Fruit fly (Drosophila melanogaster): Measurements from ENCODE around the gene CG31099.

The CG31099 gene

DNA sequence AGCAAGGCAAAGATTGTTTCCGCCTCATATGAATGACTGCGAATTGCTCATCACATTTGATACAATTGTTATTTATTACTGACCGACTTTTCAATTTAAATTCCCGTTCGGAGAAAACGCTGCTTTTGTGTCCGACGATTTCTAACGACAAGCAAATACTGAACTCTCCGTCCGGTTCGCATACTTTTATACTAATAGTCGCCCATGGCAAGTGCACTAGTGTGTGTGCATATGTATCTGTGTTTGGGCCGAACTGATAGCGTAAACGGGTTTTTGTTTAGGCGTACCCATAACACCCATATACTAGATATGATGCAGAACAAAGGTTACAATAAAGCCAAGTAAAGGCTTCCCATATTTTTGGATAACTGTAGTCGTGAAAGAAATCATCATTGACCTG, 2.5 kb downstream of the CG31099 start, which contains the start of gene CG10550:
Gene CG10550 (minus strand): TSS at position 164 of the 400 bp plus-strand sequence.
- TF ChIP-seq CG17801 (GFP tag; optimal IDR thresholded peaks at IDR 0.05; ENCODE audit: partially characterized antibody) = no peak

DNA sequence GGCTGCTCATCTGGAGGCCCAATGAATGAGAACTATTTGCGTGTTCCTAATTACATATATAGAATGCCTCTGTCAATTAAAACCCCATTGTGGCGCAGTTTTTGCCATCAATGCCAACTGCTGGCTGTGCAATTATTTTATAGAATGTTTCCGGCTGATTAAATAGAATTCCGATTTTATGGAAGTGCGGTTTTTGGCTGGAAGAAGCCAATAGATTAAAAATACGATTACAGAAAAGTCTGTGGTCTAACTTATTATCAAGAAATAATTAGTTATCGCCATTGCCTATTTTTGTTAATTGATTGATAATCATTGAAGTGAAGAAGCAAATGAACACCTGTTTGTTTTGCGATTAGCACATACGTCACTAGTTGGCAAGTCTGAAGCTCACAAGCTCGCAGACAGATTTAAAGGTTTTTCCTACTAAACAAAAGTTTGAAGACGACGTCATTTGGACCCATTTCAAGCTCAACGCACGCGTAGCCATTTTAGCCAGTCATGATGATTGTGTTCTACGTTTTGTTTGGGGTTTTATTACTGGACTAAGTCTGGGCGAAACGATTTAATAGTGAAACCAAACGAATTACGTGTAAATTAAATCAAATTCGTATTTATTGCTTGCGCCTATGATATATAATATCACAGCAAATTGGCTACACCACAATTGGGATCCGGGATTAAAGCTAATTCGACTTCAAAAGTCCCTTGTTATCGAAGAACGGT, 4.8 kb downstream of the CG31099 start:
- TF ChIP-seq CG17801 (GFP tag; optimal IDR thresholded peaks at IDR 0.05; ENCODE audit: partially characterized antibody) = no peak

DNA sequence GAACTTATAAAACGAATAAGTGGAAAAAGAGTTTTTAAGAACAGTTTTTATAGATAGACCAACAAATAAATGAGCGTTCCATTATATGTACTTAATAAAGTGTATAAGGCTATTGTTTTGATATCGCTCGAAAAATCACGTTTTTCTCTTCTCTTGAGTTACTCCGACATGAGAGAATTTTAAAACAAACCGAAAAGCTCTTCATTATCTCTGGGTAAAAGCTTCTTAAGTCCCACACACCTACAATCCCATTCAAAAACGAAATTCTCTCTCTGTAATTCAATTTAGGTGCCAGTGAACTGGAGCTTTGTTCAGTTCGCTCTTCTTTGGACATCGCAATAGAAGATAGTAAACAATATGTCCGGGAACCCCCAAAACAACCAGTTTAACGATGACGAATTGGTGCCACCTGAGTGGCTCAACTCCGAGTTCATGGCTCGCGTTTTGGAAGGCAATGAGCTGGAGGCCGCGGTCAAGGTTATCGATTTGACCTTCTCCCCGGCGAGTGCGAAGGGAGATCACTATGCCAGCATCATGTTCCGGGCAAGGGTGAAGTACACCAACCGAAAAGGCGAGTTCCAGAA, 6.8 kb downstream of the CG31099 start, which contains the start of gene CG31436:
Gene CG31436 (plus strand): TSS at position 281 of the 584 bp plus-strand sequence.
- peak; percentile 3 for TF ChIP-seq CG17801 (GFP tag; optimal IDR thresholded peaks at IDR 0.05; ENCODE audit: partially characterized antibody)

DNA sequence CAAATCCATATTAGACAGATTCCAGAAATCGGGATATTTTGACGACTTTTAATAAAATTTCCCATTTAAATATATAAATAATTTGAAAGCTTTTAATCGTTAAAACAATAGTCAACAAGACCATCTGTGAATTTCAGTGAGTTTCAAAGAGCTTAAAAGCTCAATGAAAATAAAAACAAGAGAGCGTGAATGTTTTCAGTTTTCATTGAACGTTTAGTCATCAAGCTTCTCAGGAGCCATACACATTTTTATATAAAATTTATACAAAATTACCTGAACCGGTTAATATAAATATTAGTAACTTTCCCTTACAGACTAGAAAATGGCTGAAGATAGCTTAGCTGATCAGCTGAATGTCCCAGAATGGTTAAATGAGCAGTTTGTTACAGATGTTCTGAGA, 8.5 kb downstream of the CG31099 start, which contains the start of gene CG31370:
Gene CG31370 (plus strand): TSS at position 226 of the 400 bp plus-strand sequence.
- no peak for TF ChIP-seq CG17801 (GFP tag; optimal IDR thresholded peaks at IDR 0.05; ENCODE audit: partially characterized antibody)

DNA sequence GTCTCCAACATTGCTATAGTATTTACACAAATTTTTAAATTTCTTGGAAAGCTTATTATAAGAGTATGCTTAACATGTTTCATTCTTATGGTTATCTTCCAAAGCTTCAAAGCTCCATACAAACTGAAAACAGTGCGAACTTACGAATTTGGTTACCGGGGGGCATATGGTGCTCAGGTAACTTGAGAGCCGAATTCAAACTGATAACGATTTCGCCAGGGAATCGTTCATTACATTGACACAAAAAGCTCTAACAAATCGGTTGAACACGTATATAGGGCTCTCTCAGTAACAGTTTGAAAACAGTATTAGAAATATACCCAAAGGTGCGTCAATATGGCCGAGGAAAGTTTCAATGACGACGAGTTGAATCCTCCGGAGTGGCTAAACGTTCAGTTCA, 10.2 kb downstream of the CG31099 start, which contains the start of gene CG13659:
Gene CG13659 (plus strand): TSS at position 317 of the 400 bp plus-strand sequence.
- TF ChIP-seq CG17801 (GFP tag; optimal IDR thresholded peaks at IDR 0.05; ENCODE audit: partially characterized antibody) = no peak

DNA sequence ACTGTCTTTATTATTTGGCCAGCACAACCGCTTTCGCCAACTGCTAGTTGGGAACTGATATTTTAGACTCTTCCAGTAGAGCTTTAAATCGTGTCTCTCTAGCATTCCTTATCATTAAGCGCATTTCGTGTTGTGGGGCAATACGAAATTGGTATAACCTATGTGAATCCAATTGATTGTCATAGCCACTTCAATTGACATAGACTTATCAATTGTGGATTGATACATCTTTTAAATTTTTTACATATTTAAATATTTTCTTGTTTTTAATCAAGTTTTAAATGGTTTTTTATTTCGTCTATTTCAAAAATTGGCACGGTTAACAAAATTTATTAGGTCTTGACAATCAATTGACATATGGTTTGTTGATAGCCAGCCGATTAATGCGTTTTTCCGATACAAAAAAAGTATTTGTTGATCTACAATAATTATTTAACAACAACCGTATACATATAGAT, 11.2 kb downstream of the CG31099 start, which contains the start of gene CG31288:
Gene CG31288 (minus strand): TSS at position 51 of the 458 bp plus-strand sequence.
- TF ChIP-seq CG17801 (GFP tag; optimal IDR thresholded peaks at IDR 0.05; ENCODE audit: partially characterized antibody) = no peak

DNA sequence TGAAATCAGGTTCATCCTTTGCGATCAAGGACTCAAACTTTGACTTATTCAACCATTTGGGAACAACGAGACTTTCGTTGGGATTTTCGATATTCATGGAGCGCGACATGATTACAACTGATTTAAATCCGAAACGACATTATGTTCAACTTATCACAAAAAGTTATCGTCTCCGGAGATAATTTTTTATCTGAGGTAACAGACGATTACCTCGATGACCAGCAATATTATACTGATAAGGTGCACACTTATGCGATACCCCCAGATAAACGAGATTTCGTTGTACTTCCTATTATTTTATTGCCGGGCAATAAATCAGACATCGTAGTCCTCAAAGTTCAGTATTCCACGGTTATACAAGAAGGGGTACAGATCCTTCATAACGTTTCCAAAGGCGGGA, 13.1 kb downstream of the CG31099 start, which contains the start of gene CG31097:
Gene CG31097 (minus strand): TSS at position 101 of the 400 bp plus-strand sequence.
- TF ChIP-seq CG17801 (GFP tag; optimal IDR thresholded peaks at IDR 0.05; ENCODE audit: partially characterized antibody) = no peak

DNA sequence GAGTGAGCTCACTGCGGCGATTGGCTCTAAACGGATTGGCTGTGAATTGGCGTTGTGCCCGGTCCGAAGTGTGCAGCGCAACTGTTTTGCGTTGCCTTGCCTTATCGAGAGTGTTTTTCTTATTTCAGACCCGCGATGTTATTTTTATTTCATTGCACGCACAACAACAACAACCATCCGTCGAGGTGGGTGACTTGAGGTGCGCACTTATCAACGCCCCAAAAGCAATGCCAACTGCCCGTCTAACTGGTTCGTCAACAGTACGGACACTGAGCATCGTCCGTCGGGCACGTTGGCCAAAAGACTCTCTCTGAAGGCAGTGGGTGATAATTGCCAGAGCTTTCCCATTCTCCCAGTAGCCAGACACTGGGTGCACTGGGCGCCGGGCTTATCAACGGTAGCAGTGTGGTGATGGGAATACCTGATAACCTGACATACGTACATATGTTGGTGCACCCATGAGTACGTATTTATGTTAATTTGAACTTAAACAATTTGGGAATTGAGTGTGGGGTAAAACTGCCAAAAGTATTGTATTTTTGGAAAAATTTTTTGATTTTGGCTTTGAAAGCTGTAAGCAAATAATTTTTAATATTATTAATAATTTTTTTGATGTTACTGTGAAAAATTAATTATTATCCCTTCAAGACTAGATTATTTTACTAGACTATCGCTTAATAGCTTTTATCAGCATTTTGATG, 15.3 kb downstream of the CG31099 start, which contains the start of gene CG31102:
Gene CG31102 (minus strand): TSS at position 275 of the 701 bp plus-strand sequence.
- TF ChIP-seq CG17801 (GFP tag; optimal IDR thresholded peaks at IDR 0.05; ENCODE audit: partially characterized antibody) = no peak

DNA sequence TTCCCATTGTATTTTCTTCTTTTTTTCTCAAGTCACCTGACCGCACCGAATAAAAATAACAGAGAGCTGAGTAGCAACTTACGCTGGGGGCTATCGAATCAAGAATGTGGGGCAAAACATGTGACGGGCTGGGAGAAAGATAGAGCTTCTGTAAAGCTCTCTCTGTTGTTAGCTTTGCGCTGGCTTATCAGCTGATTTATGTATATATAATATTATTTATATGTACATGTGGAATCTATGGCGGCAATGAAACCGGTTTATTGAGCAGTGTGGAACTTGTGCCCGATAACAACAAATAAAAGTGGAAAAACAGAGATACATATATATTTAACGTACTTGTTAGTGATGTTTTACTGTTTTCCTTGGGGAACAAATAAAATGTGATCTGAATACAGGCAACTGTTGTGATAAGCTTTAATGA, 17.9 kb downstream of the CG31099 start, which contains the start of gene CG31098:
Gene CG31098 (minus strand): TSS at position 114 of the 421 bp plus-strand sequence.
- peak; percentile 90 for TF ChIP-seq CG17801 (GFP tag; optimal IDR thresholded peaks at IDR 0.05; ENCODE audit: partially characterized antibody)

DNA sequence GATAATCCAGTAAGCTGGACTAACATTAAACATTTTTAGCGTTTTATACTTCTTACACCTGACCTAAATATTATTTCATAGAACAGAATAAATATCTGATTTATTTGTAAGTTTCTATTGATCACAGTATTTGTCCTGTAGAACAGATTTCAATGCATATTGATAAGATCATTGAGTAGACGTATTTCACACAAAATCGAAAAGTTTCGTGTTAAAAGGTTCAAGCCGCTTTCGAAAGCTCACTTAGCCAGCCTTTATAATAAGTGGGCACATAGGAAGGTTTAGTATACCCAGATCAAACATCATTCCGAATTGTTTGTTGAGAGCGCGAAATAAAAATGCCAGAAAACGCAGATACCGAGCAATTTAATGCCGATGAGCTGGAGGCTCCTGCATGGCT, 21.2 kb downstream of the CG31099 start, which contains the start of gene CG11893:
Gene CG11893 (plus strand): TSS at position 301 of the 400 bp plus-strand sequence.
- TF ChIP-seq CG17801 (GFP tag; optimal IDR thresholded peaks at IDR 0.05; ENCODE audit: partially characterized antibody) = no peak

DNA sequence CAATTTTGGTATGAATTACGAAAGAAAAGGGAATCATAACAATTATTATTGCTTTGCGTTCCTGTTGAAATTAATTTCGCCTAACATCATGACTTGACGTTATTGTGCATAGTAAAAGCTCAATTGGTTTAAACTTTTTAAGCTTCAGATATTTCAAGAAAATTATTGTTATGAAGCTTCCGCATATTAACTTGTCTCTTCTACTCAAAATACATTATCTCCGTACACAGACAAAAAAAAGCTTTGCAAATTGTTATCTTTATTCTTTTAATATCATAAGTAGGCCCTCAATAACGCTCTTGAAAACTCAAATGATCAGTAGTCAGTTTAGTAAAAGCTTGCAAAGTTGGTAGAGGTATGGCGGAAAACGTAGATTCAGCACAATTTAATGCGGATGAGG, 23.6 kb downstream of the CG31099 start, which contains the start of gene CG13658:
Gene CG13658 (plus strand): TSS at position 347 of the 400 bp plus-strand sequence.
- TF ChIP-seq CG17801 (GFP tag; optimal IDR thresholded peaks at IDR 0.05; ENCODE audit: partially characterized antibody) = peak; percentile 40

DNA sequence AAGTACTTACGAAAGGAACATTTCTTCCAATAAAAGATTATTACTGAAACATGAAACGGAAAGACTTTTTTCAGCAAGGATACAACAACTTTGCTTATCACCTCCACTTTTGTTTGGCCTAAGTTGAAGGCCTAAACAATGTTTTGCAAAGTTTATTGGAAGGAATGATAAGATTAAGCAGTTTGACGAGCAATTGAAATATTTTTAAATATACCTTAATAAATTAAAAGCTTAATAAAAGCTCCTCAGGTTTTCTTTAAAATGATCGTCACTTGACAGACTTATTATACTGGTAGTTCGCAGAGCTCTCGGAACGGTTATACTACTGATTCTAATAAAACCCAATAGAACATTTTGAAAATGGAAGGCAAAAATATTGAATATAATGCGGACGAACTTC, 25.6 kb downstream of the CG31099 start, which contains the start of gene CG31104:
Gene CG31104 (plus strand): TSS at position 301 of the 400 bp plus-strand sequence.
- TF ChIP-seq CG17801 (GFP tag; optimal IDR thresholded peaks at IDR 0.05; ENCODE audit: partially characterized antibody) = no peak

DNA sequence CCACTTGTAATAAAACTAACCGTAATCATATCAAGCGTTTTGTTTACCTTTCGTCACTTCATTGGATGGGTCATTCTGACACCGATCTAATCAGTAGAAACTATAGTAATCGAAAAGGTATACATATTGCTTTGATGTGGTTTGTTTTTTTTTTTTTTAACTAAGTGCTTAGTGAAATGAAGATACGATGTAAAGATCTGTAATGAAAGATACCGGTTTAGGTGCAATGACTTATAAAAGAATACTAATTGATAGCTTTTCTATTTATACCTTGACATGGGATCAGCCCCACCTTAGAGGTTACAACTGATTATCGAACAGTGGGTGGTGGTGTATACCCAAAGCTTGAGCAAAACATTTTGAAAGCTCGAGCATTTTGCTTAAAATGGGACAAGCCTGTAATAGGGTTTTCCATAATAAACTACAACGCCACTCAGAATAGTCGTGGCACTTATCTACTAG, 27.5 kb downstream of the CG31099 start, which contains the start of gene CG31300:
Gene CG31300 (plus strand): TSS at position 412 of the 462 bp plus-strand sequence.
- TF ChIP-seq CG17801 (GFP tag; optimal IDR thresholded peaks at IDR 0.05; ENCODE audit: partially characterized antibody) = no peak

DNA sequence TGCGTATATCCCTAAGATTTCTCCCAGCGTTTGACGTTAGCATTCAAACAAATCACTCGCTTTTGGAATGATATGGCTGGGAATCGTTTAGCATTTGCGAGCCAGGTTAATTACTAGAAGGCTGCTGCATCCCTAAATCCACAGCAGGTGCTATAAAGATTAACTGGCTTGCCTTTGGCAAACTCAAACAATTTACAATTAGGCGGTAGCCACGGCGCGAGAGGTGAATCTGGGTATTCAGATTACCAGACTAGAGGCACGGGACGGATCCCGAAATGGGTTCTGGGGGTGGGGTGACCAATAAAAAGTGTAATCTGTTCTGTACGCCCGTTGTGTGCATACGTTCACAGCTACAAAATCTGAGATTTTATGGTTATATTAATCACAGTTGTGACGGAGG, 29.6 kb downstream of the CG31099 start, which contains the start of gene CG11892:
Gene CG11892 (plus strand): TSS at position 384 of the 400 bp plus-strand sequence.
- peak; percentile 29 for TF ChIP-seq CG17801 (GFP tag; optimal IDR thresholded peaks at IDR 0.05; ENCODE audit: partially characterized antibody)
